Worm (Caenorhabditis elegans) whole organism, mixed stage, embryonic: ENCODE results near the gene C05D12.4.

ENCODE experiments used
- M03D4.4 ChIP-seq: sonication (generic microtip); optimal IDR thresholded peaks from 2 replicates; lab custom pipeline; 2017; ENCODE audit warnings: mild to moderate bottlenecking, missing genetic modification characterization, missing compliant biosample characterization
- blmp-1 ChIP-seq: fragments of 150-350 bp; optimal IDR thresholded peaks from 2 replicates; lab custom pipeline; 2014; ENCODE audit warnings: missing biosample characterization, missing genetic modification characterization
- ceh-39 ChIP-seq: fragments of 150-350 bp; optimal IDR thresholded peaks from 2 replicates; lab custom pipeline; 2014; ENCODE audit warnings: missing biosample characterization, missing genetic modification characterization
- ceh-43 ChIP-seq: fragments of 200-800 bp; sonication (Bioruptor generic); optimal IDR thresholded peaks from 2 replicates; lab custom pipeline; 2018; ENCODE audit warnings: mild to moderate bottlenecking, missing genetic modification characterization, moderate library complexity, missing compliant biosample characterization
- ceh-83 ChIP-seq: fragments of 200-800 bp; sonication (Bioruptor generic); optimal IDR thresholded peaks from 2 replicates; lab custom pipeline; 2018; ENCODE audit warnings: mild to moderate bottlenecking, missing genetic modification characterization, missing compliant biosample characterization
- ces-1 ChIP-seq: fragments of 150-350 bp; optimal IDR thresholded peaks from 2 replicates; lab custom pipeline; 2014; ENCODE audit warnings: missing biosample characterization, missing genetic modification reagents, missing genetic modification characterization
- cnd-1 ChIP-seq: fragments of 200-800 bp; sonication (Bioruptor generic); optimal IDR thresholded peaks from 2 replicates; lab custom pipeline; 2018; ENCODE audit warnings: mild to moderate bottlenecking, missing genetic modification characterization, missing compliant biosample characterization
- drap-1 ChIP-seq: fragments of 200-800 bp; sonication (Bioruptor generic); optimal IDR thresholded peaks from 3 replicates; lab custom pipeline; 2018; ENCODE audit warnings: mild to moderate bottlenecking, missing genetic modification characterization, missing compliant biosample characterization
- elt-1 ChIP-seq: sonication (generic microtip); optimal IDR thresholded peaks from 2 replicates; lab custom pipeline; 2017; ENCODE audit warnings: missing genetic modification characterization, mild to moderate bottlenecking, missing compliant biosample characterization, antibody characterized with exemption, moderate library complexity, borderline replicate concordance; ENCODE audit not compliant: insufficient read depth
- elt-3 ChIP-seq: fragments of 150-350 bp; optimal IDR thresholded peaks from 2 replicates; lab custom pipeline; 2014; ENCODE audit warnings: missing biosample characterization, missing genetic modification characterization
- flh-1 ChIP-seq: fragments of 200-800 bp; sonication (Bioruptor generic); optimal IDR thresholded peaks from 2 replicates; lab custom pipeline; 2018; ENCODE audit warnings: mild to moderate bottlenecking, missing genetic modification characterization, moderate library complexity, missing compliant biosample characterization
- ham-2 ChIP-seq: fragments of 200-800 bp; sonication (Bioruptor generic); optimal IDR thresholded peaks from 2 replicates; lab custom pipeline; 2018; ENCODE audit warnings: mild to moderate bottlenecking, missing genetic modification characterization, missing compliant biosample characterization
- hlh-1 ChIP-seq: fragments of 150-350 bp; optimal IDR thresholded peaks from 2 replicates; lab custom pipeline; 2014; ENCODE audit warnings: missing biosample characterization, missing genetic modification reagents, missing genetic modification characterization
- lin-13 ChIP-seq: fragments of 150-350 bp; optimal IDR thresholded peaks from 2 replicates; lab custom pipeline; 2014; ENCODE audit warnings: missing biosample characterization, missing genetic modification characterization
- mab-5 ChIP-seq: fragments of 150-350 bp; optimal IDR thresholded peaks from 2 replicates; lab custom pipeline; 2014; ENCODE audit warnings: missing biosample characterization, missing genetic modification characterization
- nhr-12 ChIP-seq: fragments of 150-350 bp; optimal IDR thresholded peaks from 2 replicates; lab custom pipeline; 2014; ENCODE audit warnings: missing biosample characterization, missing genetic modification characterization
- nhr-2 ChIP-seq: fragments of 150-350 bp; optimal IDR thresholded peaks from 2 replicates; lab custom pipeline; 2014; ENCODE audit warnings: missing biosample characterization, missing genetic modification characterization
- nhr-76 ChIP-seq: sonication (generic microtip); optimal IDR thresholded peaks from 2 replicates; lab custom pipeline; 2017; ENCODE audit warnings: missing biosample characterization, missing genetic modification characterization
- pha-4 ChIP-seq: fragments of 150-350 bp; optimal IDR thresholded peaks from 2 replicates; lab custom pipeline; 2018; ENCODE audit warnings: missing biosample characterization, missing genetic modification reagents, missing genetic modification characterization
- sem-2 ChIP-seq: fragments of 200-800 bp; sonication (Bioruptor generic); optimal IDR thresholded peaks from 2 replicates; lab custom pipeline; 2018; ENCODE audit warnings: mild to moderate bottlenecking, missing genetic modification characterization, missing compliant biosample characterization
- snpc-4 ChIP-seq: fragments of 150-350 bp; optimal IDR thresholded peaks from 2 replicates; lab custom pipeline; 2014; ENCODE audit warnings: missing biosample characterization, missing genetic modification characterization
- sptf-1 ChIP-seq: sonication (generic microtip); optimal IDR thresholded peaks from 2 replicates; lab custom pipeline; 2017; ENCODE audit warnings: mild to moderate bottlenecking, missing genetic modification characterization, moderate library complexity, missing compliant biosample characterization
- tbx-8 ChIP-seq: fragments of 200-800 bp; sonication (Bioruptor generic); optimal IDR thresholded peaks from 2 replicates; lab custom pipeline; 2018; ENCODE audit warnings: mild to moderate bottlenecking, missing genetic modification characterization, moderate library complexity, missing compliant biosample characterization
- unc-120 ChIP-seq: sonication (generic microtip); optimal IDR thresholded peaks from 2 replicates; lab custom pipeline; 2017; ENCODE audit warnings: missing genetic modification characterization, missing compliant biosample characterization; ENCODE audit not compliant: poor library complexity, severe bottlenecking
- unc-39 ChIP-seq: fragments of 150-350 bp; optimal IDR thresholded peaks from 2 replicates; lab custom pipeline; 2014; ENCODE audit warnings: missing biosample characterization, missing genetic modification characterization
- unc-62 ChIP-seq: fragments of 150-350 bp; optimal IDR thresholded peaks from 2 replicates; lab custom pipeline; 2014; ENCODE audit warnings: missing biosample characterization, missing genetic modification reagents, missing genetic modification characterization
- zip-8 ChIP-seq: fragments of 150-350 bp; optimal IDR thresholded peaks from 2 replicates; lab custom pipeline; 2014; ENCODE audit warnings: missing biosample characterization, missing genetic modification characterization
- ztf-11 ChIP-seq: fragments of 150-350 bp; optimal IDR thresholded peaks from 2 replicates; lab custom pipeline; 2014; ENCODE audit warnings: missing biosample characterization, missing genetic modification characterization

The C05D12.4 gene

DNA sequence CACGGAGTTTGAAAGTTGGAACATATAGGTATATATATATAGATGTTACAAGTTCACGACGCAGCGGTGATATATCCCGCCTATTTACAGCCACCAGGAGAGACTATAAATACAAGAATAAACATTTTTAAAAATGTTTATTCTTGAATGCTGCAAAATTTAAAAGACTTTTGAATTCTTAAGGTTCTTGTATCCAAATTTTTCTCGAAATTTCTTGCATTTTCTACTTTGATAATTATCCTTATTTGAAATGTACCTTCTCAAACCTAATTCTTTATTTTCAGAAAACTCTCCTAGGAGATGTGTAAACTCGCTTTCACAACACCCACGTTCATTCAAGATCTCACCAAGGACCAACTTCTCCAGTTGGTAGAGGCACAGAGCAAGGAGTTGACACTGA is at the start of gene C05D12.4:
Gene C05D12.4, plus strand, starts transcription at position 301 of the 400 bp plus-strand sequence.
- TF ChIP-seq pha-4 (tag; lab: Kevin White, UChicago): no peak
- no peak for TF ChIP-seq drap-1
- TF ChIP-seq blmp-1 (tag; lab: Kevin White, UChicago): no peak

DNA sequence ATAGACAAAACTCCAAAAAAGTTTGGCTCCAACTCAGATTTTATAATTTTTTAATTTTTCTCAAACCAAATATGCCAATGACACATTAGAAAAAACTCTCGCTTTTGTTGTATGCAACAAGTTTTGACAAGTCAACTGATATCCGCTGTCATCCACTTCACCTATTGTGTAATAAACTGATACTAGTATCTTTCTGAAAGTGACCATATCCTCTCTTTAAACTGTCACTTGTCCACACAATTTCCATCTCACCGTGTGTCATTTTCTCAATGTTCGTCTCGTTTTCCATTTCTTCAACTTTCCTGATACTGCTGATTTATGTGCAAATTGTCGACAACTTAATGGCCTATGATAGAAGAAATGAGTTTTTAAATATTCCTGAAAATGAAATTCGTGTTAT is 48.6 kb upstream of the C05D12.4 start, which contains the start of the genes C33B4.5 and C33B4.4:
Gene C33B4.5, plus strand, starts transcription at position 270 of the 400 bp plus-strand sequence.
Gene C33B4.4, minus strand, starts transcription at position 385 of the 400 bp plus-strand sequence.
- TF ChIP-seq ceh-39 (tag; lab: Kevin White, UChicago) (no peak), unc-39 (tag; lab: Kevin White, UChicago) (no peak), nhr-12 (tag; lab: Kevin White, UChicago) (no peak), blmp-1 (tag; lab: Kevin White, UChicago) (no peak), elt-3 (tag; lab: Kevin White, UChicago) (no peak), mab-5 (tag; lab: Kevin White, UChicago) (no peak), ceh-43 (GFP tag; lab: Kevin White, UChicago) (no peak), tbx-8 (GFP tag; lab: Kevin White, UChicago) (no peak), sptf-1 (tag; lab: Kevin White, UChicago) (no peak), nhr-76 (tag; lab: Kevin White, UChicago) (no peak), drap-1 (no peak), unc-120 (tag; lab: Kevin White, UChicago) (no peak), flh-1 (GFP tag; lab: Kevin White, UChicago) (no peak), hlh-1 (no peak), cnd-1 (tag; lab: Kevin White, UChicago) (no peak)

DNA sequence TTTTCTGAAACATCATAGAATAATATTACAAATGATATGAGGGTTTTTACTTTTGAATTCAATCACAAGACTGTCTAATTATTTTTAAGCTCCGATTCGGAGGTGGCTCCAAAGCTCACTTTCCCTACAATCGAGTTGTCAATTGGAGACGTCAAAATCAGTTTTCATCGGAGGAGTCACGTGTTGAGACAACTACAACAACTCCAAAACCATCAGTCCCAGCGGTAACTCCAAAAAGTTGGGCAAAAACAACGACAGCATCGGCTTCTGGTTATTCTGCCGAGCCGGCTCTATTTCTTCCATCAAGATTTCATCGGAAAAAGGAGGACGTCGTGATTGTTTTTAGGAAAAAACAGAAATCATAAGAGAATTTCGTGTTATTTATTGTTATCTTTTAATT is 47.6 kb upstream of the C05D12.4 start:
- TF ChIP-seq nhr-2: no peak
- TF ChIP-seq unc-39 (tag; lab: Kevin White, UChicago): no peak
- TF ChIP-seq elt-1: no peak
- no peak for TF ChIP-seq lin-13 (tag; lab: Kevin White, UChicago)
- TF ChIP-seq mab-5 (tag; lab: Kevin White, UChicago): no peak
- no peak for TF ChIP-seq unc-120 (tag; lab: Kevin White, UChicago)
- no peak for TF ChIP-seq zip-8 (tag; lab: Kevin White, UChicago)
- no peak for TF ChIP-seq sptf-1 (tag; lab: Kevin White, UChicago)
- TF ChIP-seq, all 35 proteins: peak for 0

DNA sequence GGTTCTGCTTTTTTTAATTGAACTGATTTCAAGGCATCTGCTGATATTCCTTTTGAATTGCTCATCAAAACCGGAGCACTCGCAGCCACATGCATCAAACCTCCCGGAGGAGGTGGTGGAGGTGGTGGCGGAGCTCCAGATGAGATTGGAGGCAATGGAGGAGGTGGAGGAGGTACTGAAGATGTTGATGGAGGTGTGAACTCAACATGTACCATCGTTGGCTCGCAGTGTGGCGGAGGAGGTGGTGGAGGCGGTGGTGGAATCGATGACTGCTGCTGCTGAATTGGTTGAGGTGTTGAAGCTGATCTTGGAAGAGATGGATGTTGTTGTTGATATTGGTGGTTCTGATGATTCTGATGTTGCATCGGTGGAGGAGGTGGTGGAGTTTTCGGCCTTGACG is 44.7 kb upstream of the C05D12.4 start:
- no peak for TF ChIP-seq ceh-83 (GFP tag; lab: Kevin White, UChicago)
- TF ChIP-seq tbx-8 (GFP tag; lab: Kevin White, UChicago): no peak
- TF ChIP-seq cnd-1 (tag; lab: Kevin White, UChicago): no peak
- TF ChIP-seq M03D4.4 (tag; lab: Kevin White, UChicago): no peak
- no peak for TF ChIP-seq snpc-4
- TF ChIP-seq elt-3 (tag; lab: Kevin White, UChicago): no peak
- no peak for TF ChIP-seq sem-2 (GFP tag; lab: Kevin White, UChicago)
- no peak for TF ChIP-seq unc-120 (tag; lab: Kevin White, UChicago)
- no peak for TF ChIP-seq ces-1 (GFP tag; lab: Kevin White, UChicago)

DNA sequence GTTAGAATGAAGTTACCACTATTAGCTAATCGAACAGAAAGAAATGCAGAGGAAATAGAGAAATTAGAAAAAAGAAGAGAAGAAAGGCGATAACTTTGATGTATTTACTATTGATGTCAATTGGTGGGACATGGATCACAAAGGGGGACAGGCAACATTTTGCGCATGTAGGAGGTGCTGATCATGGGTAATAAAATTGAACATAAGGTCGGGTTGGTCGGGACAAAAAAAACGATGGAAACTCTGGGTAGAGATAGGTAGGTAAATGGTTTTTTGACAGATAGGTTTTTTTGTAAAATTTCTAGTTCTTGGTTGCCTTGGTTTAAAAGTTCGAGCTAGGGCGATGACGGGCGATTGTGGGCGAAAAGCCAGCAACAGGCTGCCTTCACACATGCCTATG is 40.8 kb upstream of the C05D12.4 start, which contains the start of gene shn-1:
Gene shn-1, minus strand, starts transcription at position 101 of the 400 bp plus-strand sequence.
- TF ChIP-seq hlh-1 (no peak), elt-1 (no peak), ceh-43 (GFP tag; lab: Kevin White, UChicago) (no peak), blmp-1 (tag; lab: Kevin White, UChicago) (no peak), ztf-11 (tag; lab: Kevin White, UChicago) (no peak), ham-2 (no peak), unc-62 (GFP tag; lab: Kevin White, UChicago) (no peak), drap-1 (no peak)
- TF ChIP-seq, all 35 proteins: peak for 0

DNA sequence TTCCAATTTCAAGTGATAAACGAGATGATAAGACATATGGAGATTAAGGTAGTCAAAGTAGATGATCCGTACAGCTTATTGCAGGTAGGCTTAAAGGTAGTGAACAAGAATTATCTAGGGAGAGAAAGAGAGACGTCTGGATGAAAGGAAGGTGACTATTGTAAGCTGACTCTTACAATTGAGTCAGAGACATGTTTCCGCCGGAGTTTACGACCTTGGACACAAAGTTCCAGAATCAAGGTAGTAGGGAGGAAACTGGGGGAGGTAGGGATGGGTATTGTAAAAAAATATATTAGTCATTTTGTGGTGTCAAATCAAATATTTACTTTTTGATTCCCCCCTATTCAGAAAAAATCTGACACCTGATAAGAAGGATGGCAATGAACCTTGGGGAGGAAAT is 39.3 kb upstream of the C05D12.4 start:
- TF ChIP-seq blmp-1 (tag; lab: Kevin White, UChicago) (no peak), cnd-1 (tag; lab: Kevin White, UChicago) (no peak), ces-1 (GFP tag; lab: Kevin White, UChicago) (no peak)
